Fruit fly (Drosophila melanogaster): ENCODE measurements around the gene PolA2.
A peak's percentile ranks its signal among the peaks of the same experiment; 100 is the strongest.

Gene PolA2

DNA sequence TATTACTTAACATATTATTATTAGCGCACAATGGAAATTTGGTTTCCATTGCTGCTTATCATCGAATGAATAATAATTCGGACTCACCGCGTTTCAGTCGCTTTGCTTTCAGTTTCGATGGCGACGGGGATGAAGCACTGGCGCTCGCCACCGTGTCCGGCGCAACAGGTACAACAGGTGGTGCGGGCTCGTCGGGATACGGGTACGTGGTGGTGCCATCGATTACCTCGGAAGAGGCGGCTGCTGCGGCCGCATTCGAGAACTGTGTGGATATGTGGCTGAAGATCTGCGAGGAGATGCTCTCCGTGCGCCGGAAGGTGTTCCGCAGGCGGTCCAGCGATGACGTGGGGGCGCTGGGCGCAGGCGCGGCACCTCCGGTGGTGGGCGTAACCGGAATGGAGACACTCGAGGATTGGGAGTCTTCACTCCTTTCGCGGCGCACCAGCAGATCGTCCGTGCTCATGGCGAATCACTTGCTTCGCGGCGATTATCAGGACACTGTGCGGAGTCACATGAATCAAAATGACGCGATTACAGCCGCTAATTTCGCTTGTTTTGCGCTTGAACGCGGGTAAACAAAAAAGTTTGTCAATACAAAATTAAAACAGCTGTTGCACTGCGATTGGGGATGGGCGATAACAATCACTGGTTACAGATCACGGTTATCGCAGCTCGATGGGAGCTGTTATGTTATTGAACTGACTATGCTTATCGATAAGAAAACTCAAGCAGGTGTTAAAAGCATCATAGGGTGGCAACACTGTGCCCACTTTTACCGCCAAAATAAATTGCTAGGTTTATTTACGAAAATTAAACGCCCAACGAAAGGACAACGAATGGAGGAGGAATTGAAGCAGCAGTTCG is at the start of gene PolA2, which contains the start of gene CG31064 (continued):
- TF ChIP-seq CG10366 (GFP tag; IDR thresholded peaks at IDR 0.05) (no peak), Asciz (GFP tag; optimal IDR thresholded peaks at IDR 0.05) (no peak), tx (GFP tag; optimal IDR thresholded peaks at IDR 0.05) (no peak), cato (GFP tag; optimal IDR thresholded peaks at IDR 0.05; ENCODE audit: borderline replicate concordance) (no peak), ewg (GFP tag; optimal IDR thresholded peaks at IDR 0.05) (peak; percentile 75), CG17361 (GFP tag; IDR thresholded peaks at IDR 0.05) (no peak), CG30431 (GFP tag; optimal IDR thresholded peaks at IDR 0.05) (no peak), otp (GFP tag; IDR thresholded peaks at IDR 0.05) (no peak), z (GFP tag; IDR thresholded peaks at IDR 0.05) (no peak), esg (GFP tag; conservative IDR thresholded peaks at IDR 0.05) (no peak), CG8089 (GFP tag; optimal IDR thresholded peaks at IDR 0.05) (no peak), CG18476 (GFP tag; optimal IDR thresholded peaks at IDR 0.05) (no peak), NK7.1 (GFP tag; optimal IDR thresholded peaks at IDR 0.05) (no peak), sim (GFP tag; IDR thresholded peaks at IDR 0.05) (no peak), CG10321 (GFP tag; IDR thresholded peaks at IDR 0.05) (no peak), Poxn (GFP tag; IDR thresholded peaks at IDR 0.05) (no peak), CG33213 (GFP tag; optimal IDR thresholded peaks at IDR 0.05) (no peak), Sry-δ (GFP tag; optimal IDR thresholded peaks at IDR 0.05) (peak; percentile 94), crol (GFP tag; IDR thresholded peaks at IDR 0.05) (no peak), inv (GFP tag; IDR thresholded peaks at IDR 0.05; ENCODE audit: partially characterized antibody) (peak; percentile 60; the same call in 1 of the 2 replicates), B-H2 (GFP tag; optimal IDR thresholded peaks at IDR 0.05) (no peak), E2f2 (GFP tag; IDR thresholded peaks at IDR 0.05) (peak; percentile 92), chm (GFP tag; IDR thresholded peaks at IDR 0.05) (no peak), CG12236 (GFP tag; optimal IDR thresholded peaks at IDR 0.05) (no peak), Ets65A (GFP tag) (no peak), repo (GFP tag; optimal IDR thresholded peaks at IDR 0.05) (no peak), Scr (GFP tag; IDR thresholded peaks at IDR 0.05; ENCODE audit: partially characterized antibody) (peak; percentile 74), CG17612 (GFP tag; IDR thresholded peaks at IDR 0.05) (no peak), CG9876 (GFP tag; optimal IDR thresholded peaks at IDR 0.05) (no peak), nom (GFP tag; optimal IDR thresholded peaks at IDR 0.05) (no peak), CG31441 (GFP tag; IDR thresholded peaks at IDR 0.05) (peak; percentile 69), CG43689 (GFP tag; IDR thresholded peaks at IDR 0.05) (no peak), Hmx (GFP tag; optimal IDR thresholded peaks at IDR 0.05) (no peak), HLH3B (GFP tag; IDR thresholded peaks at IDR 0.05) (no peak), hbn (GFP tag; IDR thresholded peaks at IDR 0.05; ENCODE audit: partially characterized antibody) (peak; percentile 69), CG12659 (GFP tag; optimal IDR thresholded peaks at IDR 0.05) (peak; percentile 62), CG6683 (GFP tag; optimal IDR thresholded peaks at IDR 0.05) (no peak), sens-2 (GFP tag; IDR thresholded peaks at IDR 0.05) (no peak), Aef1 (GFP tag; IDR thresholded peaks at IDR 0.05) (no peak), CoRest (tag; optimal IDR thresholded peaks at IDR 0.05) (peak; percentile 22), CG15696 (tag; optimal IDR thresholded peaks at IDR 0.05) (no peak), Meics (GFP tag; optimal IDR thresholded peaks at IDR 0.05) (no peak), seq (GFP tag; IDR thresholded peaks at IDR 0.05) (no peak), CG11695 (GFP tag; IDR thresholded peaks at IDR 0.05) (0 out of 3 replicates have a peak, but pooled peaks have one; percentile 26), ci (GFP tag; IDR thresholded peaks at IDR 0.05) (peak; percentile 66; the same call in 2 of the 3 replicates), pum (GFP tag; optimal IDR thresholded peaks at IDR 0.05) (peak; percentile 28), ara (GFP tag; IDR thresholded peaks at IDR 0.05) (0 out of 2 replicates have a peak, but pooled peaks have one; percentile 35), Camta (GFP tag; optimal IDR thresholded peaks at IDR 0.05) (no peak), TFAM (GFP tag; optimal IDR thresholded peaks at IDR 0.05) (no peak), salm (tag; optimal IDR thresholded peaks at IDR 0.05) (no peak), Dip2 (GFP tag; IDR thresholded peaks at IDR 0.05) (no peak)

All from whole organism, embryonic.